Fruit fly (Drosophila melanogaster): ENCODE data around the gene CG13031.

- TF ChIP-seq ovo (GFP tag; optimal IDR thresholded peaks at IDR 0.05) (no peak), tj (GFP tag; optimal IDR thresholded peaks at IDR 0.05) (peak; percentile 6), CG11617 (GFP tag; optimal IDR thresholded peaks at IDR 0.05) (no peak), kay (GFP tag; ENCODE audit: borderline replicate concordance) (no peak), CG12768 (GFP tag; optimal IDR thresholded peaks at IDR 0.05) (no peak), toe (GFP tag; optimal IDR thresholded peaks at IDR 0.05) (no peak), CG1620 (GFP tag; optimal IDR thresholded peaks at IDR 0.05) (no peak), CG14711 (tag; optimal IDR thresholded peaks at IDR 0.05) (no peak), CG5204 (GFP tag; optimal IDR thresholded peaks at IDR 0.05) (no peak), CG33017 (tag; optimal IDR thresholded peaks at IDR 0.05) (no peak), CG7045 (GFP tag; optimal IDR thresholded peaks at IDR 0.05) (no peak)
Observed at dm6 chr3L:16704251-16704650, 20.4 kb upstream of the CG13031 start.
